Worm (Caenorhabditis elegans): ENCODE data around the gene AH6.3.

AH6.3 gene

ce11 chrII:9480006-9480405, 38.8 kb upstream of the AH6.3 start, which contains the start of gene T19H5.7:
Gene T19H5.7, minus strand, starts transcription at chrII:9480106.
- TF ChIP-seq mab-5 (tag; optimal IDR thresholded peaks at IDR 0.05) (no peak), M03D4.4 (tag; optimal IDR thresholded peaks at IDR 0.05) (no peak), nhr-12 (tag; optimal IDR thresholded peaks at IDR 0.05) (no peak), nhr-2 (tag; optimal IDR thresholded peaks at IDR 0.05) (no peak), ham-2 (GFP tag; optimal IDR thresholded peaks at IDR 0.05) (no peak), unc-39 (tag; optimal IDR thresholded peaks at IDR 0.05) (no peak), ceh-43 (GFP tag; optimal IDR thresholded peaks at IDR 0.05) (no peak), blmp-1 (tag; optimal IDR thresholded peaks at IDR 0.05) (no peak), ceh-39 (tag; optimal IDR thresholded peaks at IDR 0.05) (no peak), ztf-11 (tag; optimal IDR thresholded peaks at IDR 0.05) (no peak), mls-2 (tag; optimal IDR thresholded peaks at IDR 0.05) (no peak), bed-3 (GFP tag; optimal IDR thresholded peaks at IDR 0.05) (no peak), sptf-1 (tag; optimal IDR thresholded peaks at IDR 0.05) (no peak), flh-1 (GFP tag; optimal IDR thresholded peaks at IDR 0.05) (no peak)

- TF ChIP-seq ztf-11 (tag; optimal IDR thresholded peaks at IDR 0.05), result no peak
- TF ChIP-seq ham-2 (GFP tag; optimal IDR thresholded peaks at IDR 0.05), result no peak
- no peak for TF ChIP-seq nhr-237 (tag; optimal IDR thresholded peaks at IDR 0.05)
- no peak for TF ChIP-seq M03D4.4 (tag; optimal IDR thresholded peaks at IDR 0.05)
- no peak for TF ChIP-seq flh-1 (GFP tag; optimal IDR thresholded peaks at IDR 0.05)
Measured at ce11 chrII:9481427-9481826, 37.4 kb upstream of the AH6.3 start.

- TF ChIP-seq nhr-2 (tag; optimal IDR thresholded peaks at IDR 0.05) (no peak), zip-8 (tag; optimal IDR thresholded peaks at IDR 0.05) (no peak), blmp-1 (tag; optimal IDR thresholded peaks at IDR 0.05) (no peak), unc-62 (GFP tag; optimal IDR thresholded peaks at IDR 0.05) (no peak), ceh-83 (GFP tag; optimal IDR thresholded peaks at IDR 0.05) (no peak), ham-2 (GFP tag; optimal IDR thresholded peaks at IDR 0.05) (no peak), mep-1 (tag; optimal IDR thresholded peaks at IDR 0.05) (no peak), sem-2 (GFP tag; optimal IDR thresholded peaks at IDR 0.05) (no peak), mls-2 (tag; optimal IDR thresholded peaks at IDR 0.05) (no peak), unc-120 (tag; optimal IDR thresholded peaks at IDR 0.05; ENCODE audit: poor library complexity, severe bottlenecking) (no peak), lsy-2 (tag; optimal IDR thresholded peaks at IDR 0.05) (no peak)
Measured at ce11 chrII:9482529-9482928, 36.3 kb upstream of the AH6.3 start.

- TF ChIP-seq tbx-8 (GFP tag; optimal IDR thresholded peaks at IDR 0.05) (no peak), drap-1 (GFP tag; optimal IDR thresholded peaks at IDR 0.05) (no peak), unc-62 (GFP tag; optimal IDR thresholded peaks at IDR 0.05) (no peak), ceh-43 (GFP tag; optimal IDR thresholded peaks at IDR 0.05) (no peak), mab-5 (tag; optimal IDR thresholded peaks at IDR 0.05) (no peak), M03D4.4 (tag; optimal IDR thresholded peaks at IDR 0.05) (no peak), cnd-1 (tag; optimal IDR thresholded peaks at IDR 0.05) (no peak), blmp-1 (tag; optimal IDR thresholded peaks at IDR 0.05) (no peak), nhr-28 (tag; optimal IDR thresholded peaks at IDR 0.05) (no peak), nhr-237 (tag; optimal IDR thresholded peaks at IDR 0.05) (no peak), ceh-39 (tag; optimal IDR thresholded peaks at IDR 0.05) (no peak), lin-13 (tag; optimal IDR thresholded peaks at IDR 0.05) (no peak), hlh-1 (tag; optimal IDR thresholded peaks at IDR 0.05) (no peak), lsy-2 (tag; optimal IDR thresholded peaks at IDR 0.05) (no peak), flh-1 (GFP tag; optimal IDR thresholded peaks at IDR 0.05) (no peak), elt-1 (tag; optimal IDR thresholded peaks at IDR 0.05; ENCODE audit: borderline replicate concordance, insufficient read depth) (no peak)
Measured at ce11 chrII:9483342-9483741, 35.5 kb upstream of the AH6.3 start.

- TF ChIP-seq lin-13 (tag; optimal IDR thresholded peaks at IDR 0.05) (no peak), elt-3 (tag; optimal IDR thresholded peaks at IDR 0.05) (no peak), ztf-11 (tag; optimal IDR thresholded peaks at IDR 0.05) (no peak), tbx-8 (GFP tag; optimal IDR thresholded peaks at IDR 0.05) (no peak), mab-5 (tag; optimal IDR thresholded peaks at IDR 0.05) (no peak), lin-32 (GFP tag; optimal IDR thresholded peaks at IDR 0.05) (no peak), cnd-1 (tag; optimal IDR thresholded peaks at IDR 0.05) (no peak), mls-2 (tag; optimal IDR thresholded peaks at IDR 0.05) (no peak), unc-39 (tag; optimal IDR thresholded peaks at IDR 0.05) (no peak), snpc-4 (tag; optimal IDR thresholded peaks at IDR 0.05) (no peak)
Measured at ce11 chrII:9485081-9485730, 33.6 kb upstream of the AH6.3 start.
